Worm (Caenorhabditis elegans): ENCODE data around the gene Y116A8B.4.

The Y116A8B.4 gene

DNA sequence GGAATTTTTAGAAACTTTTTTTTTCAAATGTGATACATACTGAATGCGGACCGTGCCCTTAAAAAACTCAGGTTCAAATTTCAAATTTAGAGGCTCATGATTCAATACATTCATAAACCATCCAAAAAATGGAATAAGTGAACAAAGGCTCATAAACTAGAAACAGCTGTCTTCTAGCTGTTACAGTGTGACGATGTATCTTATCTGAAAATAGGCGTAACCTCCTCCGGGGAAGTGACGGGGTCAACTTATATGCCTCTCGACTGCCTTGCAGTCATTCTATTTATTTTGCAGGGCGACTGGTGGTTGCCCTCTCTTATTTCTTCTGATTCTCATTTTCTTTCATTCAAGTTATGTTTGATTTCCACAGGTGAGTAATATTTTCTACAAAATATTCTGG, 7.5 kb upstream of the Y116A8B.4 start, which contains the start of gene Y116A8B.1:
Y116A8B.1 (plus strand) TSS at position 301 of the 400 bp plus-strand sequence.
- TF ChIP-seq efl-1 (optimal IDR thresholded peaks at IDR 0.05) = no peak
- peak in 1 of 2 experiments; percentile 65 for TF ChIP-seq efl-1 (GFP tag; optimal IDR thresholded peaks at IDR 0.05 in 1 of 2)
- TF ChIP-seq mep-1 (tag; optimal IDR thresholded peaks at IDR 0.05) = no peak

DNA sequence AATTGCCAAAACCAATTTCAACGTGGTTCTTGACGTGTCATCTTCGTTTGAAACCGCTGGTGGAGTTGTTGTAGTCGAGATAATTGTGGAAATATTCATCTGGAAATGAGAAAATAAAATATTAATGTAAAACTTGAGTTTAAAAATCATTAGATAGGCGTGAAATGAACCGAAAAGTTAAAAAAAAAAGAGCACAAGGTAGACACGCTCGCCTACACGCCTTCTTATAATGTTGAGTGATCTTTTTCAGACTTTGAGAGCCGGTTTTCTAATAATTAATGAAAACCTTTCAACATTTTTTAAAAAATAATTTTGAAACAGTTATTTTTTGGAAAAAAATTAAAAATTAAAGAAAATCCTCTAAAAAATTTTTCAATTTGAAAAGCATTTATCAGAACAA, 7.4 kb downstream of the Y116A8B.4 start, which contains the start of gene npr-32:
npr-32 (minus strand) TSS at position 101 of the 400 bp plus-strand sequence.
- TF ChIP-seq nhr-237 (tag; optimal IDR thresholded peaks at IDR 0.05) (no peak), C04F5.9 (tag; optimal IDR thresholded peaks at IDR 0.05) (no peak), nhr-20 (tag; optimal IDR thresholded peaks at IDR 0.05) (no peak), nhr-85 (tag) (no peak), ztf-4 (tag; optimal IDR thresholded peaks at IDR 0.05) (no peak), hlh-4 (tag; optimal IDR thresholded peaks at IDR 0.05) (no peak), pag-3 (tag; optimal IDR thresholded peaks at IDR 0.05; ENCODE audit: borderline replicate concordance, insufficient read depth) (no peak), dpl-1 (GFP tag; optimal IDR thresholded peaks at IDR 0.05) (no peak), unc-30 (tag; optimal IDR thresholded peaks at IDR 0.05) (no peak), hlh-17 (GFP tag; optimal IDR thresholded peaks at IDR 0.05; ENCODE audit: borderline replicate concordance) (no peak)

DNA sequence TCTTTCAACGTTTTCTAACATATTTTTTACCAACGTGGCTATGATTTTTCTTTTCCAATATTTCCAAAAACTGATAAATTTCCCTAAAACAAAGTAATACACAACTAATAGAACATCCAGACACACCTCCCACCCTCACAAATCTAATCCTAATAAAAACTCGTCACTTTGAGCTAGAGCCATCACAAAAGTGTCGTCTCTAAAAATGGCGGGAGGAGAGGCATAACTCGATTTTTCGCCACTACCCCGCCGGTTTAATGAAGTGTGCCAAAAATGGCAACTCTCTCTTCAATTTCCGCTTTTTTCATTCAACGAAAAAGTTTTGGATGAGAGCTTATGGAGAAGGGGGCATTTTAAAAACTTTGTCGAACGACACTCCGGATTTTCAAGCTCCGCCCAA, 9.3 kb downstream of the Y116A8B.4 start:
- TF ChIP-seq fkh-10 (GFP tag; optimal IDR thresholded peaks at IDR 0.05) (peak; percentile 1), ztf-11 (tag; optimal IDR thresholded peaks at IDR 0.05) (no peak)

DNA sequence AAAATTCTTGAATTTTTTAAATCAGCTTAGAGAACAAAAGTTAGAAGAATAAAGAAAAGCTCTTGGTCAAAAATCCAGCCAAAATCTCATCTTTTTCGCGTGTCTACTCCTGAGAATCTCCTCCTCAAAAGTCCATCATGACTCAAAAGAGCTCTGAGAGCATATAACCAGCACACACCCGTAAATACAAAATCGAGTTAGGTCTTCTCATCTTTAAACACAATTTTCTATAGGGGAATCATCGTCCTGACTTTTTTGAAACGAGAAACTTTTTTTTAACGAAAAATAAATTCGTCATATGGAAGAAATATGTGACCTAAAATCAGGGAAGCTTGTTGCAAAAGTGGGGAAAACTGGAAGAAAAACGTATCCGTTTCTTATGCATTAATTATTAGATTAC, 9.9 kb downstream of the Y116A8B.4 start:
- no peak for TF ChIP-seq nhr-71 (tag; optimal IDR thresholded peaks at IDR 0.05)
- TF ChIP-seq F16B12.6 (tag; optimal IDR thresholded peaks at IDR 0.05) = no peak
- TF ChIP-seq hlh-4 (tag; optimal IDR thresholded peaks at IDR 0.05) = no peak
- no peak for TF ChIP-seq efl-1 (optimal IDR thresholded peaks at IDR 0.05)
- TF ChIP-seq efl-1 (GFP tag; optimal IDR thresholded peaks at IDR 0.05 in 1 of 2) = peak in 1 of 2 experiments; percentile 6
- TF ChIP-seq mep-1 (tag; optimal IDR thresholded peaks at IDR 0.05) = no peak
- TF ChIP-seq nhr-28 (tag; optimal IDR thresholded peaks at IDR 0.05) = no peak
- TF ChIP-seq jun-1 (tag; optimal IDR thresholded peaks at IDR 0.05) = no peak
- no peak for TF ChIP-seq lir-3 (tag; optimal IDR thresholded peaks at IDR 0.05; ENCODE audit: poor library complexity)
- TF ChIP-seq vab-15 (tag; optimal IDR thresholded peaks at IDR 0.05) = no peak
- TF ChIP-seq lin-14 (GFP tag; optimal IDR thresholded peaks at IDR 0.05) = peak; percentile 57
- TF ChIP-seq nhr-11 (tag; optimal IDR thresholded peaks at IDR 0.05) = no peak
- TF ChIP-seq egl-13 (tag; optimal IDR thresholded peaks at IDR 0.05) = no peak
- no peak for TF ChIP-seq ceh-90 (tag; optimal IDR thresholded peaks at IDR 0.05)
- no peak for TF ChIP-seq irx-1 (tag; optimal IDR thresholded peaks at IDR 0.05)
- no peak for TF ChIP-seq unc-62 (GFP tag; optimal IDR thresholded peaks at IDR 0.05)
- TF ChIP-seq nhr-85 (tag) = no peak
- no peak for TF ChIP-seq zip-4 (GFP tag; optimal IDR thresholded peaks at IDR 0.05)
- no peak for TF ChIP-seq snpc-4 (tag; optimal IDR thresholded peaks at IDR 0.05)
- peak; percentile 79 for TF ChIP-seq fkh-10 (GFP tag; optimal IDR thresholded peaks at IDR 0.05)
- no peak for TF ChIP-seq sup-37 (GFP tag; optimal IDR thresholded peaks at IDR 0.05)
- no peak for TF ChIP-seq tlp-1 (tag; optimal IDR thresholded peaks at IDR 0.05)
- no peak for TF ChIP-seq hpl-2 (GFP tag; optimal IDR thresholded peaks at IDR 0.05)
- TF ChIP-seq unc-30 (tag; optimal IDR thresholded peaks at IDR 0.05) = no peak
- TF ChIP-seq ces-1 (GFP tag; optimal IDR thresholded peaks at IDR 0.05) = peak; percentile 30
- TF ChIP-seq C34B4.2 (tag; optimal IDR thresholded peaks at IDR 0.05) = no peak
- TF ChIP-seq unc-86 (tag; optimal IDR thresholded peaks at IDR 0.05) = no peak

DNA sequence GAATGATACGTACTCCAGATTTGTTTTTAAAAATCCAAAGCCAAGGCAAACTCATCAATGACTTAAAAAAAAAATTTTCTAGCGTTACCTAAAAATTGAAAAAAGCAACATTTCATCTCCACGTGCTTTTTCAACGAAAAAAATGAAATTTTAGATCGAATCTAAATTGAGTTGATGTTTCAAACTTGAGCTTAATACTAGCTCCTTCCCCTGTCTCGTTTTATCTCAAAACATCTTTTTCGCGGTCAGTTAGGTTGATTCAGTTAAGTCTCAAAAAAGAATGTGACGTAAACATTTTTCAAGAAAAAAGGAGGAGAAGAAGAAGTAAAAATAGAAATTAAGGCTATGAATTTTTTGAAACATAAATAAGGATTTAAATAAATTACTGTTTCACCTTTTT, 13.5 kb downstream of the Y116A8B.4 start:
- TF ChIP-seq sup-37 (GFP tag; optimal IDR thresholded peaks at IDR 0.05) (no peak), unc-86 (tag; optimal IDR thresholded peaks at IDR 0.05) (no peak), lin-14 (GFP tag; optimal IDR thresholded peaks at IDR 0.05) (peak; percentile 45), lin-35 (GFP tag; optimal IDR thresholded peaks at IDR 0.05) (no peak), fkh-10 (GFP tag; optimal IDR thresholded peaks at IDR 0.05) (peak; percentile 83)

Measured in whole organism, L1 larva.